Fruit fly (Drosophila melanogaster) whole organism: Measurements from ENCODE around the gene CG14837.

Experiments
- CG8478 ChIP-seq: fragments of >200 bp; optimal IDR thresholded peaks from 2 replicates; lab custom pipeline; 2018; ENCODE audit warnings: inconsistent platforms
- Dll ChIP-seq: fragments of >200 bp; optimal IDR thresholded peaks from 2 replicates; lab custom pipeline; 2017
- EcR ChIP-seq, 2 experiments: fragments of >200 bp; optimal IDR thresholded peaks; 2 replicates each; lab custom pipeline; 2017; ENCODE audit warnings: missing biosample characterization in 2 of 2, missing genetic modification characterization in 2 of 2, missing genetic modification reagents in 2 of 2
- pan ChIP-seq: fragments of >200 bp; optimal IDR thresholded peaks from 2 replicates; lab custom pipeline; 2017
- psq ChIP-seq: fragments of >200 bp; optimal IDR thresholded peaks from 2 replicates; lab custom pipeline; 2017
- usp ChIP-seq: fragments of >200 bp; optimal IDR thresholded peaks from 2 replicates; lab custom pipeline; 2017; ENCODE audit warnings: missing biosample characterization, missing genetic modification characterization, mixed read lengths

dm6 chr3L:7590898-7591297, 31.1 kb upstream of the CG14837 start, which contains the start of gene t-Grip84:
- TF ChIP-seq CG8478 (lab: Kevin White, UChicago) = no peak
- no peak for TF ChIP-seq Dll
- TF ChIP-seq psq (lab: Kevin White, UChicago) = no peak
- no peak for TF ChIP-seq usp
- TF ChIP-seq pan (lab: Kevin White, UChicago) = no peak
- TF ChIP-seq EcR (GFP tag; optimal IDR thresholded peaks at IDR 0.05; lab: Kevin White, UChicago) = no peak
